Fruit fly (Drosophila melanogaster) whole organism, embryonic: Measurements from ENCODE around the gene CG17778.

Experiments used
- Atf3 ChIP-seq: fragments of 200-800 bp; sonication (Bioruptor generic); optimal IDR thresholded peaks from 3 replicates; lab custom pipeline; 2016; ENCODE audit warnings: missing biosample characterization, missing genetic modification characterization
- CG10462 ChIP-seq: fragments of 200-800 bp; sonication (Bioruptor generic); optimal IDR thresholded peaks from 2 replicates; lab custom pipeline; 2016; ENCODE audit warnings: missing biosample characterization, missing genetic modification characterization
- CG10543 ChIP-seq: fragments of 200-800 bp; sonication (Bioruptor generic); optimal IDR thresholded peaks from 3 replicates; lab custom pipeline; 2017; ENCODE audit warnings: missing biosample characterization, mild to moderate bottlenecking, missing genetic modification characterization, moderate library complexity
- CG11695 ChIP-seq: fragments of 200-800 bp; sonication (Bioruptor generic); IDR thresholded peaks from 3 replicates; pipeline ENCODE4 v1.3.6; 2022; ENCODE audit warnings: missing biosample characterization, missing genetic modification characterization
- CG11723 ChIP-seq: fragments of 200-800 bp; sonication (Bioruptor generic); optimal IDR thresholded peaks from 2 replicates; lab custom pipeline; 2017; ENCODE audit warnings: missing biosample characterization, mild to moderate bottlenecking, missing genetic modification characterization
- CG14710 ChIP-seq: fragments of 200-800 bp; sonication (Bioruptor generic); optimal IDR thresholded peaks from 3 replicates; lab custom pipeline; 2019; ENCODE audit warnings: missing biosample characterization, mild to moderate bottlenecking, missing genetic modification characterization, moderate library complexity
- CG16863 ChIP-seq: fragments of 200-800 bp; sonication (Bioruptor generic); optimal IDR thresholded peaks from 3 replicates; lab custom pipeline; 2016; ENCODE audit warnings: missing biosample characterization, missing genetic modification characterization
- CG17361 ChIP-seq: fragments of 200-800 bp; sonication (Bioruptor generic); IDR thresholded peaks from 3 replicates; pipeline ENCODE4 v1.3.6; 2022; ENCODE audit warnings: missing biosample characterization, missing genetic modification characterization
- CG17612 ChIP-seq: fragments of 200-800 bp; sonication (Bioruptor generic); IDR thresholded peaks from 2 replicates; pipeline ENCODE4 v1.3.6; 2022; ENCODE audit warnings: missing biosample characterization, missing genetic modification characterization
- CG17829 ChIP-seq: fragments of 200-800 bp; optimal IDR thresholded peaks from 2 replicates; lab custom pipeline; 2019; ENCODE audit warnings: missing biosample characterization, mild to moderate bottlenecking, missing genetic modification characterization, moderate library complexity
- CG18262 ChIP-seq: fragments of 200-800 bp; optimal IDR thresholded peaks from 3 replicates; lab custom pipeline; 2019; ENCODE audit warnings: missing biosample characterization, mild to moderate bottlenecking, missing genetic modification characterization, moderate library complexity
- CG1832 ChIP-seq: fragments of 200-800 bp; sonication (Bioruptor generic); optimal IDR thresholded peaks from 2 replicates; lab custom pipeline; 2017; ENCODE audit warnings: missing biosample characterization, mild to moderate bottlenecking, missing genetic modification characterization, inconsistent platforms
- CG30431 ChIP-seq: fragments of 200-800 bp; sonication (Bioruptor generic); optimal IDR thresholded peaks from 2 replicates; lab custom pipeline; 2017; ENCODE audit warnings: missing biosample characterization, missing genetic modification characterization
- CG32532 ChIP-seq: fragments of 200-800 bp; sonication (Bioruptor generic); IDR thresholded peaks from 2 replicates; pipeline ENCODE4 v1.3.6; 2022; ENCODE audit warnings: missing biosample characterization, missing genetic modification characterization
- CG34224 ChIP-seq: fragments of 200-800 bp; sonication (Bioruptor generic); IDR thresholded peaks from 3 replicates; pipeline ENCODE4 v1.3.6; 2022; ENCODE audit warnings: missing biosample characterization, missing genetic modification characterization; ENCODE audit not compliant: partially characterized antibody
- CG6765 ChIP-seq: fragments of 200-800 bp; sonication (Bioruptor generic); optimal IDR thresholded peaks from 3 replicates; lab custom pipeline; 2017; ENCODE audit warnings: missing biosample characterization, mild to moderate bottlenecking, missing genetic modification characterization
- CG8765 ChIP-seq: fragments of 200-800 bp; sonication (Bioruptor generic); IDR thresholded peaks from 2 replicates; pipeline ENCODE4 v1.3.6; 2022; ENCODE audit warnings: missing biosample characterization, missing genetic modification characterization
- CG9215 ChIP-seq: fragments of 200-800 bp; sonication (Bioruptor generic); IDR thresholded peaks from 2 replicates; pipeline ENCODE4 v1.3.6; 2022; ENCODE audit warnings: missing biosample characterization, missing genetic modification characterization
- CG9727 ChIP-seq: fragments of 200-800 bp; sonication (Bioruptor generic); optimal IDR thresholded peaks from 3 replicates; lab custom pipeline; 2017; ENCODE audit warnings: missing biosample characterization, mild to moderate bottlenecking, missing genetic modification characterization
- CG9932 ChIP-seq: fragments of 200-800 bp; sonication (Bioruptor generic); IDR thresholded peaks from 2 replicates; pipeline ENCODE4 v1.3.6; 2022; ENCODE audit warnings: missing biosample characterization, missing genetic modification characterization
- Camta ChIP-seq: fragments of 200-800 bp; sonication (Bioruptor generic); optimal IDR thresholded peaks from 2 replicates; lab custom pipeline; 2016; ENCODE audit warnings: missing biosample characterization, missing genetic modification characterization
- Dbx ChIP-seq: fragments of 200-800 bp; sonication (Bioruptor generic); IDR thresholded peaks from 3 replicates; pipeline ENCODE4 v1.3.6; 2022; ENCODE audit warnings: missing biosample characterization, missing genetic modification characterization
- Dek ChIP-seq: fragments of 200-800 bp; sonication (Bioruptor generic); optimal IDR thresholded peaks from 3 replicates; lab custom pipeline; 2019; ENCODE audit warnings: missing biosample characterization, mild to moderate bottlenecking, missing genetic modification characterization, moderate library complexity
- E2f1 ChIP-seq: fragments of 200-800 bp; sonication (Bioruptor generic); IDR thresholded peaks from 2 replicates; pipeline ENCODE4 v1.3.6; 2022; ENCODE audit warnings: missing biosample characterization, missing genetic modification characterization
- Ets65A ChIP-seq: fragments of 200-800 bp; sonication (Bioruptor generic); peaks from one replicate; lab custom pipeline; 2016; ENCODE audit warnings: missing biosample characterization, missing genetic modification characterization
- Fer2 ChIP-seq: fragments of 200-800 bp; sonication (Bioruptor generic); optimal IDR thresholded peaks from 2 replicates; lab custom pipeline; 2018; ENCODE audit warnings: missing biosample characterization, mild to moderate bottlenecking, missing genetic modification characterization, moderate library complexity
- Hsf ChIP-seq: fragments of 200-800 bp; sonication (Bioruptor generic); optimal IDR thresholded peaks from 3 replicates; lab custom pipeline; 2016; ENCODE audit warnings: missing biosample characterization, missing genetic modification characterization
- NFAT ChIP-seq: fragments of 200-800 bp; sonication (Bioruptor generic); IDR thresholded peaks from 2 replicates; pipeline ENCODE4 v1.3.6; 2022; ENCODE audit warnings: missing biosample characterization, missing genetic modification characterization
- Usf ChIP-seq: fragments of 200-800 bp; sonication (Bioruptor generic); optimal IDR thresholded peaks from 2 replicates; lab custom pipeline; 2017; ENCODE audit warnings: missing genotype, missing biosample characterization, missing genetic modification characterization
- Xrp1 ChIP-seq: fragments of 200-800 bp; sonication (Bioruptor generic); IDR thresholded peaks from 2 replicates; pipeline ENCODE4 v1.3.6; 2022; ENCODE audit warnings: missing biosample characterization, missing genetic modification characterization
- abd-A ChIP-seq: fragments of 200-800 bp; sonication (Bioruptor generic); optimal IDR thresholded peaks from 3 replicates; lab custom pipeline; 2019; ENCODE audit warnings: missing biosample characterization, mild to moderate bottlenecking, missing genetic modification characterization, moderate library complexity
- ase ChIP-seq: fragments of 200-800 bp; sonication (Bioruptor generic); IDR thresholded peaks from 3 replicates; pipeline ENCODE4 v1.3.6; 2022; ENCODE audit warnings: missing biosample characterization, missing genetic modification characterization
- bowl ChIP-seq: fragments of 200-800 bp; sonication (Bioruptor generic); IDR thresholded peaks from 2 replicates; pipeline ENCODE4 v1.3.6; 2022; ENCODE audit warnings: missing biosample characterization, missing genetic modification characterization
- bsh ChIP-seq, 2 experiments: fragments of 200-800 bp; sonication (Bioruptor generic); optimal IDR thresholded peaks; 2 replicates each; lab custom pipeline; 2017 to 2018; ENCODE audit warnings: mild to moderate bottlenecking in 2 of 2, missing biosample characterization in 2 of 2, missing genetic modification characterization in 2 of 2, moderate library complexity in 1 of 2
- corto ChIP-seq: fragments of 200-800 bp; sonication (Bioruptor generic); optimal IDR thresholded peaks from 2 replicates; lab custom pipeline; 2016; ENCODE audit warnings: missing biosample characterization, mild to moderate bottlenecking, missing genetic modification characterization, moderate library complexity
- croc ChIP-seq: fragments of 200-800 bp; sonication (Bioruptor generic); conservative IDR thresholded peaks from 3 replicates; pipeline ENCODE4 v1.3.6; 2022; ENCODE audit warnings: missing biosample characterization, missing genetic modification characterization
- crol ChIP-seq: fragments of 200-800 bp; sonication (Bioruptor generic); IDR thresholded peaks from 2 replicates; pipeline ENCODE4 v1.3.6; 2022; ENCODE audit warnings: missing biosample characterization, missing genetic modification characterization
- disco-r ChIP-seq: fragments of 200-800 bp; sonication (Bioruptor generic); optimal IDR thresholded peaks from 2 replicates; lab custom pipeline; 2016; ENCODE audit warnings: missing biosample characterization, missing genetic modification characterization
- dmrt11E ChIP-seq: fragments of 200-800 bp; sonication (Bioruptor generic); optimal IDR thresholded peaks from 3 replicates; lab custom pipeline; 2018; ENCODE audit warnings: missing biosample characterization, mild to moderate bottlenecking, missing genetic modification characterization, moderate library complexity
- dpn ChIP-seq, 2 experiments: fragments of 200-800 bp; sonication (Bioruptor generic); optimal IDR thresholded peaks; 3 replicates each; lab custom pipeline; 2016; ENCODE audit warnings: missing biosample characterization in 2 of 2, missing genetic modification characterization in 2 of 2
- gsb-n ChIP-seq: fragments of 200-800 bp; sonication (Bioruptor generic); optimal IDR thresholded peaks from 3 replicates; lab custom pipeline; 2018; ENCODE audit warnings: missing biosample characterization, mild to moderate bottlenecking, missing genetic modification characterization
- lmd ChIP-seq: fragments of 200-800 bp; sonication (Bioruptor generic); IDR thresholded peaks from 2 replicates; pipeline ENCODE4 v1.3.6; 2022; ENCODE audit warnings: missing biosample characterization, missing genetic modification characterization
- nmo ChIP-seq: fragments of 200-800 bp; sonication (Bioruptor generic); optimal IDR thresholded peaks from 2 replicates; lab custom pipeline; 2018; ENCODE audit warnings: missing biosample characterization, mild to moderate bottlenecking, missing genetic modification characterization, moderate library complexity
- org-1 ChIP-seq: fragments of 200-800 bp; sonication (Bioruptor generic); optimal IDR thresholded peaks from 2 replicates; lab custom pipeline; 2017; ENCODE audit warnings: missing biosample characterization, missing genetic modification characterization
- pfk ChIP-seq: fragments of 200-800 bp; sonication (Bioruptor generic); optimal IDR thresholded peaks from 2 replicates; lab custom pipeline; 2018; ENCODE audit warnings: missing biosample characterization, mild to moderate bottlenecking, missing genetic modification characterization, moderate library complexity
- scrt ChIP-seq: fragments of 200-800 bp; sonication (Bioruptor generic); optimal IDR thresholded peaks from 2 replicates; lab custom pipeline; 2018; ENCODE audit warnings: missing biosample characterization, mild to moderate bottlenecking, missing genetic modification characterization, moderate library complexity
- sens ChIP-seq: fragments of 200-800 bp; sonication (Bioruptor generic); peaks from one replicate; lab custom pipeline; 2016; ENCODE audit warnings: missing biosample characterization, missing genetic modification characterization
- sens-2 ChIP-seq: fragments of 200-800 bp; sonication (Bioruptor generic); IDR thresholded peaks from 2 replicates; pipeline ENCODE4 v1.3.6; 2022; ENCODE audit warnings: missing biosample characterization, missing genetic modification characterization
- sima ChIP-seq: fragments of 200-800 bp; sonication (Bioruptor generic); optimal IDR thresholded peaks from 2 replicates; lab custom pipeline; 2016; ENCODE audit warnings: missing biosample characterization, missing genetic modification characterization
- tin ChIP-seq: fragments of 200-800 bp; sonication (Bioruptor generic); optimal IDR thresholded peaks from 3 replicates; lab custom pipeline; 2016; ENCODE audit warnings: missing biosample characterization, missing genetic modification characterization
- trem ChIP-seq: fragments of 200-800 bp; optimal IDR thresholded peaks from 3 replicates; lab custom pipeline; 2019; ENCODE audit warnings: missing biosample characterization, mild to moderate bottlenecking, missing genetic modification characterization, moderate library complexity
- wdn ChIP-seq: fragments of 200-800 bp; sonication (Bioruptor generic); IDR thresholded peaks from 2 replicates; pipeline ENCODE4 v1.3.6; 2022; ENCODE audit warnings: missing biosample characterization, missing genetic modification characterization
- zfh1 ChIP-seq: fragments of 200-800 bp; sonication (Bioruptor generic); IDR thresholded peaks from 3 replicates; pipeline ENCODE4 v1.3.6; 2022; ENCODE audit warnings: missing biosample characterization, missing genetic modification characterization

CG17778 gene

dm6 chrX:463934-464333, 30.5 kb upstream of the CG17778 start (continued):
- no peak for TF ChIP-seq corto (GFP tag; lab: Kevin White, UChicago)
- no peak for TF ChIP-seq dpn (GFP tag; optimal IDR thresholded peaks at IDR 0.05; lab: Kevin White, UChicago)
- no peak for TF ChIP-seq CG11723 (GFP tag; lab: Kevin White, UChicago)
- TF ChIP-seq Fer2 (tag; lab: Kevin White, UChicago), result no peak
- peak; percentile 75 for TF ChIP-seq sens (GFP tag; lab: Kevin White, UChicago)
- no peak for TF ChIP-seq CG9932
- no peak for TF ChIP-seq CG17829 (tag; lab: Kevin White, UChicago)
- TF ChIP-seq CG32532 (GFP tag; lab: Robert Waterston, UW), result no peak
- TF ChIP-seq bsh (GFP tag; optimal IDR thresholded peaks at IDR 0.05; lab: Kevin White, UChicago), result no peak
- TF ChIP-seq gsb-n (tag; lab: Kevin White, UChicago), result peak; percentile 15
- TF ChIP-seq Usf (GFP tag; lab: Kevin White, UChicago), result no peak
- no peak for TF ChIP-seq bowl (GFP tag; lab: Robert Waterston, UW)
- no peak for TF ChIP-seq CG17612 (GFP tag; lab: Robert Waterston, UW)
- no peak for TF ChIP-seq pfk (GFP tag; lab: Kevin White, UChicago)
- no peak for TF ChIP-seq nmo (GFP tag; lab: Kevin White, UChicago)
- no peak for TF ChIP-seq scrt (GFP tag; lab: Kevin White, UChicago)
- TF ChIP-seq Dbx (GFP tag; lab: Robert Waterston, UW), result no peak
- TF ChIP-seq Camta (GFP tag; lab: Kevin White, UChicago), result no peak
- no peak for TF ChIP-seq Hsf (GFP tag; lab: Kevin White, UChicago)
- no peak for TF ChIP-seq CG1832 (GFP tag; lab: Kevin White, UChicago)
- TF ChIP-seq abd-A (tag; lab: Kevin White, UChicago), result no peak
- no peak for TF ChIP-seq sima (GFP tag; lab: Kevin White, UChicago)
- no peak for TF ChIP-seq CG8765
- no peak for TF ChIP-seq CG18262 (tag; lab: Kevin White, UChicago)
- TF ChIP-seq CG17361, result no peak
- TF ChIP-seq CG9727 (GFP tag; lab: Kevin White, UChicago), result no peak
- no peak for TF ChIP-seq CG9215 (GFP tag; lab: Robert Waterston, UW)
- no peak for TF ChIP-seq CG10462 (GFP tag; lab: Kevin White, UChicago)
- no peak for TF ChIP-seq org-1 (GFP tag; lab: Kevin White, UChicago)
- TF ChIP-seq sens-2 (GFP tag; lab: Robert Waterston, UW), result no peak
- TF ChIP-seq NFAT, result no peak
- peak; percentile 22 for TF ChIP-seq dmrt11E (tag; lab: Kevin White, UChicago)
- TF ChIP-seq zfh1 (GFP tag; lab: Robert Waterston, UW), result 0 out of 3 replicates have a peak, but pooled peaks have one; percentile 26
- TF ChIP-seq CG30431, result no peak
- TF ChIP-seq CG34224 (GFP tag; lab: Robert Waterston, UW), result no peak
- no peak for TF ChIP-seq Atf3 (GFP tag; lab: Kevin White, UChicago)
- TF ChIP-seq ase, result no peak
- no peak for TF ChIP-seq E2f1 (GFP tag; lab: Robert Waterston, UW)
- TF ChIP-seq CG10543, result no peak
- TF ChIP-seq CG14710 (tag; lab: Kevin White, UChicago), result peak; percentile 11
- TF ChIP-seq Xrp1 (GFP tag; lab: Robert Waterston, UW), result 0 out of 2 replicates have a peak, but pooled peaks have one; percentile 16
- no peak for TF ChIP-seq CG11695 (GFP tag; lab: Robert Waterston, UW)
- TF ChIP-seq wdn, result no peak
- no peak for TF ChIP-seq Dek (tag; lab: Kevin White, UChicago)
- TF ChIP-seq crol (GFP tag; lab: Robert Waterston, UW), result no peak
- TF ChIP-seq tin, result no peak
- TF ChIP-seq Ets65A (GFP tag; lab: Kevin White, UChicago), result peak; percentile 4
- TF ChIP-seq CG16863 (GFP tag; lab: Kevin White, UChicago), result no peak
- no peak for TF ChIP-seq trem
- no peak for TF ChIP-seq lmd (GFP tag; lab: Robert Waterston, UW)
- no peak for TF ChIP-seq disco-r
- TF ChIP-seq CG6765, result no peak
- no peak for TF ChIP-seq croc (GFP tag; lab: Robert Waterston, UW)
